Fruit fly (Drosophila melanogaster) whole organism, embryonic: Measurements from ENCODE around the gene CG10584.

Experiments used
- Ada2b ChIP-seq: fragments of 200-800 bp; sonication (Bioruptor generic); IDR thresholded peaks from 2 replicates; pipeline ENCODE4 v1.3.6; 2022; ENCODE audit warnings: missing biosample characterization, missing genetic modification characterization
- Adf1 ChIP-seq: fragments of 200-800 bp; sonication (Bioruptor generic); IDR thresholded peaks from 2 replicates; pipeline ENCODE4 v1.3.6; 2022; ENCODE audit warnings: missing biosample characterization, missing genetic modification characterization
- Antp ChIP-seq: fragments of 200-800 bp; sonication (Bioruptor generic); optimal IDR thresholded peaks from 3 replicates; lab custom pipeline; 2016; ENCODE audit warnings: missing biosample characterization, missing genetic modification characterization
- CG10209 ChIP-seq: fragments of 200-800 bp; sonication (Bioruptor generic); optimal IDR thresholded peaks from 3 replicates; lab custom pipeline; 2017; ENCODE audit warnings: missing biosample characterization, mild to moderate bottlenecking, missing genetic modification characterization, missing genetic modification reagents
- CG10565 ChIP-seq: fragments of 200-800 bp; sonication (Bioruptor generic); optimal IDR thresholded peaks from 3 replicates; lab custom pipeline; 2016; ENCODE audit warnings: missing biosample characterization, mild to moderate bottlenecking, missing genetic modification characterization
- CG10959 ChIP-seq: fragments of 200-800 bp; sonication (Bioruptor generic); IDR thresholded peaks from 2 replicates; pipeline ENCODE4 v1.3.6; 2022; ENCODE audit warnings: missing biosample characterization, missing genetic modification characterization
- CG11093 ChIP-seq: fragments of 200-800 bp; sonication (Bioruptor generic); IDR thresholded peaks from 3 replicates; pipeline ENCODE4 v1.3.6; 2022; ENCODE audit warnings: missing biosample characterization, missing genetic modification characterization
- CG11456 ChIP-seq: fragments of 200-800 bp; sonication (Bioruptor generic); IDR thresholded peaks from 3 replicates; pipeline ENCODE4 v1.3.6; 2022; ENCODE audit warnings: missing biosample characterization, missing genetic modification characterization
- CG14014 ChIP-seq: fragments of 200-800 bp; sonication (Bioruptor generic); IDR thresholded peaks from 2 replicates; pipeline ENCODE4 v1.3.6; 2022; ENCODE audit warnings: missing biosample characterization, missing genetic modification characterization
- CG1529 ChIP-seq: fragments of 200-800 bp; sonication (Bioruptor generic); optimal IDR thresholded peaks from 3 replicates; lab custom pipeline; 2018; ENCODE audit warnings: missing biosample characterization, missing genetic modification characterization
- CG15514 ChIP-seq: fragments of 200-800 bp; sonication (Bioruptor generic); optimal IDR thresholded peaks from 3 replicates; lab custom pipeline; 2017; ENCODE audit warnings: missing biosample characterization, missing genetic modification characterization, mild to moderate bottlenecking, moderate library complexity, missing genetic modification reagents
- CG16813 ChIP-seq: fragments of 200-800 bp; sonication (Bioruptor generic); IDR thresholded peaks from 3 replicates; pipeline ENCODE4 v1.3.6; 2022; ENCODE audit warnings: missing biosample characterization, missing genetic modification characterization; ENCODE audit not compliant: partially characterized antibody
- CG30403 ChIP-seq: fragments of 200-800 bp; sonication (Bioruptor generic); optimal IDR thresholded peaks from 3 replicates; lab custom pipeline; 2016; ENCODE audit warnings: missing biosample characterization, missing genetic modification characterization
- CG34376 ChIP-seq: fragments of 200-800 bp; sonication (Bioruptor generic); optimal IDR thresholded peaks from 2 replicates; lab custom pipeline; 2018; ENCODE audit warnings: missing biosample characterization, mild to moderate bottlenecking, missing genetic modification characterization
- CG4328 ChIP-seq: fragments of 200-800 bp; sonication (Bioruptor generic); optimal IDR thresholded peaks from 3 replicates; lab custom pipeline; 2017; ENCODE audit warnings: missing biosample characterization, missing genetic modification reagents, missing genetic modification characterization
- CG6272 ChIP-seq: fragments of 200-800 bp; sonication (Bioruptor generic); IDR thresholded peaks from 2 replicates; pipeline ENCODE4 v1.3.6; 2022; ENCODE audit warnings: missing biosample characterization, missing genetic modification characterization
- CG9215 ChIP-seq: fragments of 200-800 bp; sonication (Bioruptor generic); IDR thresholded peaks from 2 replicates; pipeline ENCODE4 v1.3.6; 2022; ENCODE audit warnings: missing biosample characterization, missing genetic modification characterization
- CG9437 ChIP-seq: fragments of 200-800 bp; sonication (Bioruptor generic); optimal IDR thresholded peaks from 2 replicates; lab custom pipeline; 2018; ENCODE audit warnings: missing biosample characterization, mild to moderate bottlenecking, missing genetic modification characterization
- CrebB ChIP-seq: fragments of 200-800 bp; sonication (Bioruptor generic); optimal IDR thresholded peaks from 3 replicates; lab custom pipeline; 2018; ENCODE audit warnings: missing biosample characterization, mild to moderate bottlenecking, missing genetic modification characterization
- Dip3 ChIP-seq: fragments of 200-800 bp; sonication (Bioruptor generic); optimal IDR thresholded peaks from 3 replicates; lab custom pipeline; 2016; ENCODE audit warnings: missing biosample characterization, missing genetic modification characterization
- Jarid2 ChIP-seq: fragments of 200-800 bp; sonication (Bioruptor generic); optimal IDR thresholded peaks from 3 replicates; lab custom pipeline; 2017; ENCODE audit warnings: mild to moderate bottlenecking, missing biosample characterization, missing genetic modification reagents, missing genetic modification characterization
- Lim3 ChIP-seq: fragments of 200-800 bp; sonication (Bioruptor generic); IDR thresholded peaks from 2 replicates; pipeline ENCODE4 v1.3.6; 2022; ENCODE audit warnings: missing biosample characterization, missing genetic modification characterization
- Side ChIP-seq: fragments of 200-800 bp; sonication (Bioruptor generic); optimal IDR thresholded peaks from 2 replicates; lab custom pipeline; 2016; ENCODE audit warnings: missing biosample characterization, missing genetic modification characterization
- Six4 ChIP-seq: fragments of 200-800 bp; sonication (Bioruptor generic); optimal IDR thresholded peaks from 2 replicates; lab custom pipeline; 2016; ENCODE audit warnings: missing biosample characterization, missing genetic modification characterization
- Taf1 ChIP-seq: fragments of 200-800 bp; sonication (Bioruptor generic); IDR thresholded peaks from 2 replicates; pipeline ENCODE4 v1.3.6; 2022; ENCODE audit warnings: missing biosample characterization, missing genetic modification characterization
- Xbp1 ChIP-seq: fragments of 200-800 bp; sonication (Bioruptor generic); optimal IDR thresholded peaks from 3 replicates; lab custom pipeline; 2016; ENCODE audit warnings: missing biosample characterization, mild to moderate bottlenecking, missing genetic modification characterization
- cad ChIP-seq: fragments of >200 bp; optimal IDR thresholded peaks from 2 replicates; lab custom pipeline; 2017; ENCODE audit warnings: missing biosample characterization, missing genetic modification characterization
- chif ChIP-seq, 2 experiments: fragments of 200-800 bp; sonication (Bioruptor generic); optimal IDR thresholded peaks; 3 replicates each; lab custom pipeline; 2016; ENCODE audit warnings: missing biosample characterization in 2 of 2, missing genetic modification characterization in 2 of 2
- crc ChIP-seq: fragments of 200-800 bp; sonication (Bioruptor generic); optimal IDR thresholded peaks from 2 replicates; lab custom pipeline; 2016; ENCODE audit warnings: missing biosample characterization, missing genetic modification characterization
- crol ChIP-seq: fragments of 200-800 bp; sonication (Bioruptor generic); IDR thresholded peaks from 2 replicates; pipeline ENCODE4 v1.3.6; 2022; ENCODE audit warnings: missing biosample characterization, missing genetic modification characterization
- crp ChIP-seq, 2 experiments: fragments of 200-800 bp; sonication (Bioruptor generic); optimal IDR thresholded peaks; 2 replicates in 1 of 2; 3 replicates in 1 of 2; lab custom pipeline; 2017; ENCODE audit warnings: missing biosample characterization in 2 of 2, missing genetic modification characterization in 2 of 2, mild to moderate bottlenecking in 1 of 2, moderate library complexity in 1 of 2
- cwo ChIP-seq: fragments of 200-800 bp; sonication (Bioruptor generic); optimal IDR thresholded peaks from 3 replicates; lab custom pipeline; 2017; ENCODE audit warnings: missing biosample characterization, missing genetic modification characterization, mild to moderate bottlenecking, moderate library complexity, missing genetic modification reagents
- danr ChIP-seq: fragments of 200-800 bp; sonication (Bioruptor generic); IDR thresholded peaks from 2 replicates; pipeline ENCODE4 v1.3.6; 2022; ENCODE audit warnings: missing biosample characterization, missing genetic modification characterization
- dmrt99B ChIP-seq: fragments of 200-800 bp; sonication (Bioruptor generic); optimal IDR thresholded peaks from 2 replicates; lab custom pipeline; 2018; ENCODE audit warnings: missing biosample characterization, mild to moderate bottlenecking, missing genetic modification characterization, moderate library complexity
- gem ChIP-seq: fragments of 200-800 bp; sonication (Bioruptor generic); optimal IDR thresholded peaks from 2 replicates; lab custom pipeline; 2019; ENCODE audit warnings: missing biosample characterization, mild to moderate bottlenecking, missing genetic modification characterization, moderate library complexity
- gro ChIP-seq: fragments of 200-800 bp; sonication (Bioruptor generic); optimal IDR thresholded peaks from 2 replicates; lab custom pipeline; 2016; ENCODE audit warnings: missing biosample characterization, missing genetic modification characterization
- inv ChIP-seq: fragments of 200-800 bp; sonication (Bioruptor generic); IDR thresholded peaks from 2 replicates; pipeline ENCODE4 v1.3.6; 2022; ENCODE audit warnings: missing biosample characterization, missing genetic modification characterization; ENCODE audit not compliant: partially characterized antibody
- jumu ChIP-seq: fragments of 200-800 bp; sonication (Bioruptor generic); optimal IDR thresholded peaks from 3 replicates; lab custom pipeline; 2016; ENCODE audit warnings: missing biosample characterization, missing genetic modification characterization
- kah ChIP-seq: fragments of 200-800 bp; sonication (Bioruptor generic); optimal IDR thresholded peaks from 2 replicates; lab custom pipeline; 2018; ENCODE audit warnings: missing biosample characterization, mild to moderate bottlenecking, missing genetic modification characterization
- ken ChIP-seq: fragments of 200-800 bp; sonication (Bioruptor generic); IDR thresholded peaks from 3 replicates; pipeline ENCODE4 v1.3.6; 2022; ENCODE audit warnings: missing biosample characterization, missing genetic modification characterization
- lab ChIP-seq: fragments of 200-800 bp; sonication (Bioruptor generic); optimal IDR thresholded peaks from 3 replicates; lab custom pipeline; 2017; ENCODE audit warnings: missing biosample characterization, missing genetic modification characterization, mild to moderate bottlenecking, moderate library complexity, missing genetic modification reagents
- mld ChIP-seq: fragments of 200-800 bp; sonication (Bioruptor generic); IDR thresholded peaks from 3 replicates; pipeline ENCODE4 v1.3.6; 2022; ENCODE audit warnings: missing biosample characterization, missing genetic modification characterization; ENCODE audit not compliant: partially characterized antibody
- odd ChIP-seq: fragments of 200-800 bp; sonication (Bioruptor generic); optimal IDR thresholded peaks from 2 replicates; lab custom pipeline; 2017; ENCODE audit warnings: missing biosample characterization, mild to moderate bottlenecking, missing genetic modification characterization
- pb ChIP-seq: fragments of 200-800 bp; sonication (Bioruptor generic); optimal IDR thresholded peaks from 3 replicates; lab custom pipeline; 2016; ENCODE audit warnings: missing biosample characterization, missing genetic modification characterization
- pho ChIP-seq: fragments of 200-800 bp; sonication (Bioruptor generic); optimal IDR thresholded peaks from 2 replicates; lab custom pipeline; 2016; ENCODE audit warnings: missing biosample characterization, missing genetic modification characterization
- pnt ChIP-seq: fragments of 200-800 bp; sonication (Bioruptor generic); optimal IDR thresholded peaks from 3 replicates; lab custom pipeline; 2016; ENCODE audit warnings: missing biosample characterization, missing genetic modification characterization
- sens ChIP-seq: fragments of 200-800 bp; sonication (Bioruptor generic); peaks from one replicate; lab custom pipeline; 2016; ENCODE audit warnings: missing biosample characterization, missing genetic modification characterization
- sisA ChIP-seq: fragments of 200-800 bp; sonication (Bioruptor generic); IDR thresholded peaks from 2 replicates; pipeline ENCODE4 v1.3.6; 2022; ENCODE audit warnings: missing biosample characterization, missing genetic modification characterization
- sna ChIP-seq: fragments of 200-800 bp; sonication (Bioruptor generic); IDR thresholded peaks from 2 replicates; pipeline ENCODE4 v1.3.6; 2022; ENCODE audit warnings: missing biosample characterization, missing genetic modification characterization; ENCODE audit not compliant: partially characterized antibody
- sug ChIP-seq: fragments of 200-800 bp; optimal IDR thresholded peaks from 2 replicates; lab custom pipeline; 2019; ENCODE audit warnings: missing biosample characterization, mild to moderate bottlenecking, missing genetic modification characterization, moderate library complexity
- vvl ChIP-seq: fragments of 200-800 bp; sonication (Bioruptor generic); IDR thresholded peaks from 2 replicates; pipeline ENCODE4 v1.3.6; 2022; ENCODE audit warnings: missing biosample characterization, missing genetic modification characterization

The CG10584 gene

DNA sequence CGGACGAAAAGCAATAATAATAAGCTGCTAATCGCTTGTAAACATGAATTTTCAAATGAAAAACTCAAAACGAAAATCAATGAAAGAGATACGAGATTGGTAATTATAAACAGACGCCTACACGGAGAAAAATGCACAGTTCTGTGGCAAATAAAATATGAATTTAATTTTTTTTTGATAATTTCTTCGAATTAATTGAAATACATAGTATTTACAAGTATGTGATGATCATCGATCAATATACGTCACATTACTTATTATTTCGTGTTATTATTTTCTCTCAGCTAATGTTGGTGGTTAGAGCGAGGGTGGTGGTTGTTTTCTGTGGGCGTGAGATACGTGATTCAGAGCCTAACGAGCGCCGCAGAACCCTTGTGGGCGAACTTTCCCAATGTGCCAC, 22.6 kb upstream of the CG10584 start (continued):
- TF ChIP-seq CG10209 (GFP tag; lab: Kevin White, UChicago) = peak; percentile 66
- TF ChIP-seq CG16813 = no peak
- peak; percentile 32; the same call in 1 of the 2 replicates for TF ChIP-seq danr (GFP tag; lab: Robert Waterston, UW)
- TF ChIP-seq cad = no peak
- TF ChIP-seq gro (GFP tag; lab: Kevin White, UChicago) = peak; percentile 56
- peak; percentile 40; the same call in 1 of the 2 replicates for TF ChIP-seq CG9215
- TF ChIP-seq Jarid2 = peak; percentile 10
- TF ChIP-seq CG9437 (GFP tag; lab: Kevin White, UChicago) = peak; percentile 60
- TF ChIP-seq gem (tag; lab: Kevin White, UChicago) = peak; percentile 90
- peak; percentile 55 for TF ChIP-seq CG4328 (GFP tag; lab: Kevin White, UChicago)
- no peak for TF ChIP-seq pnt
- TF ChIP-seq mld (GFP tag; lab: Robert Waterston, UW) = no peak
- TF ChIP-seq CG34376 (GFP tag; lab: Kevin White, UChicago) = no peak
- peak; percentile 86 for TF ChIP-seq lab
- TF ChIP-seq odd (GFP tag; lab: Kevin White, UChicago) = peak; percentile 27
- peak; percentile 46 for TF ChIP-seq crc (GFP tag; lab: Kevin White, UChicago)
- TF ChIP-seq ken (GFP tag; lab: Robert Waterston, UW) = no peak; the same call in 2 of the 3 replicates
- TF ChIP-seq Dip3 (GFP tag; lab: Kevin White, UChicago) = peak; percentile 39
- peak; percentile 41; the same call in 1 of the 2 replicates for TF ChIP-seq CG6272 (GFP tag; lab: Robert Waterston, UW)
- peak; percentile 91 for TF ChIP-seq vvl (GFP tag; lab: Robert Waterston, UW)
- TF ChIP-seq inv (GFP tag; lab: Robert Waterston, UW) = no peak
- TF ChIP-seq Side (GFP tag; lab: Kevin White, UChicago) = peak; percentile 44
- peak; percentile 79 for TF ChIP-seq CG30403 (GFP tag; lab: Kevin White, UChicago)
- peak; percentile 76 for TF ChIP-seq Xbp1 (GFP tag; lab: Kevin White, UChicago)
- TF ChIP-seq sna (GFP tag; lab: Robert Waterston, UW) = no peak
- no peak for TF ChIP-seq Adf1 (GFP tag; lab: Robert Waterston, UW)
- TF ChIP-seq sens (GFP tag; lab: Kevin White, UChicago) = peak; percentile 99
- peak; percentile 0 for TF ChIP-seq pb
- TF ChIP-seq kah (GFP tag; lab: Kevin White, UChicago) = peak; percentile 54
- TF ChIP-seq sug (tag; lab: Kevin White, UChicago) = peak; percentile 30
- peak in 1 of 2 experiments; percentile 1 for TF ChIP-seq crp (GFP tag; optimal IDR thresholded peaks at IDR 0.05; lab: Kevin White, UChicago)
- no peak for TF ChIP-seq CG10565 (GFP tag; lab: Kevin White, UChicago)
- TF ChIP-seq Six4 (GFP tag; lab: Kevin White, UChicago) = peak; percentile 78
- TF ChIP-seq CG14014 (GFP tag; lab: Robert Waterston, UW) = peak; percentile 51; the same call in 1 of the 2 replicates
- peak; percentile 71 for TF ChIP-seq Ada2b (GFP tag; lab: Robert Waterston, UW)
- no peak for TF ChIP-seq CG10959
- TF ChIP-seq chif (GFP tag; optimal IDR thresholded peaks at IDR 0.05; lab: Kevin White, UChicago) = peak; percentile 61 to 70
- peak; percentile 28 for TF ChIP-seq CrebB (tag; lab: Kevin White, UChicago)
- TF ChIP-seq jumu (GFP tag; lab: Kevin White, UChicago) = no peak
- peak; percentile 33; the same call in 1 of the 3 replicates for TF ChIP-seq CG11456
- TF ChIP-seq crol (GFP tag; lab: Robert Waterston, UW) = no peak
- TF ChIP-seq Lim3 (GFP tag; lab: Robert Waterston, UW) = peak; percentile 33; the same call in 1 of the 2 replicates
- TF ChIP-seq sisA (GFP tag; lab: Robert Waterston, UW) = peak; percentile 83
- peak; percentile 35; the same call in 1 of the 2 replicates for TF ChIP-seq Taf1 (GFP tag; lab: Robert Waterston, UW)
- TF ChIP-seq cwo (GFP tag; lab: Kevin White, UChicago) = peak; percentile 71
- peak; percentile 38; the same call in 1 of the 3 replicates for TF ChIP-seq CG11093
- peak; percentile 61 for TF ChIP-seq pho (GFP tag; lab: Kevin White, UChicago)
- peak; percentile 59 for TF ChIP-seq CG15514 (GFP tag; lab: Kevin White, UChicago)
- TF ChIP-seq dmrt99B (tag; lab: Kevin White, UChicago) = peak; percentile 87
- TF ChIP-seq CG1529 = peak; percentile 63
- peak; percentile 9 for TF ChIP-seq Antp (GFP tag; lab: Kevin White, UChicago)
